Worm (Caenorhabditis elegans) whole organism, midembryonic: ENCODE measurements around the gene vhl-1.

ENCODE experiments used
- T22C8.4 ChIP-seq: fragments of 200-800 bp; sonication (Bioruptor generic); IDR thresholded peaks from 2 replicates; pipeline ENCODE4 v1.3.6; 2022; ENCODE audit warnings: missing genetic modification characterization, missing compliant biosample characterization
- cog-1 ChIP-seq: sonication (generic microtip); optimal IDR thresholded peaks from 2 replicates; lab custom pipeline; 2016; ENCODE audit warnings: missing genetic modification characterization, missing compliant biosample characterization
- flt-1 ChIP-seq: fragments of 200-800 bp; sonication (Bioruptor generic); IDR thresholded peaks from 2 replicates; pipeline ENCODE4 v1.3.6; 2022; ENCODE audit warnings: missing genetic modification characterization, missing compliant biosample characterization
- klf-2 ChIP-seq: fragments of 200-800 bp; sonication (Bioruptor generic); conservative IDR thresholded peaks from 2 replicates; pipeline ENCODE4 v1.3.6; 2022; ENCODE audit warnings: missing genetic modification reagents, missing genetic modification characterization, missing compliant biosample characterization
- med-1 ChIP-seq: sonication (generic microtip); optimal IDR thresholded peaks from 2 replicates; lab custom pipeline; 2017; ENCODE audit warnings: missing genetic modification characterization, mild to moderate bottlenecking, missing compliant biosample characterization, antibody characterized with exemption, missing genetic modification reagents; ENCODE audit not compliant: insufficient read depth
- ref-1 ChIP-seq: fragments of 200-800 bp; sonication (Bioruptor generic); conservative IDR thresholded peaks from 2 replicates; pipeline ENCODE4 v1.3.6; 2022; ENCODE audit warnings: missing genetic modification reagents, missing genetic modification characterization, missing compliant biosample characterization
- tab-1 ChIP-seq: fragments of 200-800 bp; sonication (Bioruptor generic); IDR thresholded peaks from 2 replicates; pipeline ENCODE4 v1.3.6; 2022; ENCODE audit warnings: missing genetic modification characterization, missing compliant biosample characterization
- ztf-23 ChIP-seq: fragments of 200-800 bp; sonication (Bioruptor generic); IDR thresholded peaks from 2 replicates; pipeline ENCODE4 v1.3.6; 2022; ENCODE audit warnings: missing genetic modification reagents, missing genetic modification characterization, missing compliant biosample characterization
- ztf-29 ChIP-seq: fragments of 200-800 bp; sonication (Bioruptor generic); IDR thresholded peaks from 2 replicates; pipeline ENCODE4 v1.3.6; 2022; ENCODE audit warnings: missing genetic modification reagents, missing genetic modification characterization, missing compliant biosample characterization

The vhl-1 gene

ce11 chrX:11340478-11340877 is 33.3 kb downstream of the vhl-1 start:
- no peak for TF ChIP-seq ref-1 (GFP tag; lab: Robert Waterston, UW)
- no peak for TF ChIP-seq ztf-29
- no peak for TF ChIP-seq T22C8.4 (GFP tag; lab: Robert Waterston, UW)
- TF ChIP-seq tab-1 (GFP tag; lab: Robert Waterston, UW), result no peak
- TF ChIP-seq ztf-23, result no peak
- TF ChIP-seq klf-2 (GFP tag; lab: Robert Waterston, UW), result no peak
- TF ChIP-seq med-1 (GFP tag; lab: Kevin White, UChicago), result no peak
- TF ChIP-seq cog-1 (tag; lab: Kevin White, UChicago), result no peak
- TF ChIP-seq flt-1 (GFP tag; lab: Robert Waterston, UW), result no peak

DNA sequence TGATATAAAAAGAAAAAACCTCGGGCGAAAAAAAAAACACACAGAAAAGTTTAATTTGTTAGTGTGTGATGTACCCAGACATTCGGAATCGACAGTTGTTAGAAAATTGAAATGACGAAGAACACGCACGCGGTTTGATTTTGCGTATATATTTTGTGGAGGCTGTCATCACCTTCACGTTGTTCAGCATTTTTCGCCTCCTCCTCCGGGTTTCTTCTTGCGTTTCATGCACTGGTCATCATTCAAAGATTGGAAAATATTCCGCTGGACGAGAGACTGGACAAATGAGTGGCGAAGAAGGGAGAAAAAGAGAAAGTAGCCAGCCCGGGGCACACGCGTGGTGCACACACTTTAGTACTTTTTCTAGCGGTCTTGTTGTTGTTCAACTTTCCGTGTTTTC is 37.7 kb downstream of the vhl-1 start:
- no peak for TF ChIP-seq klf-2 (GFP tag; lab: Robert Waterston, UW)
- TF ChIP-seq flt-1 (GFP tag; lab: Robert Waterston, UW), result no peak
- no peak for TF ChIP-seq cog-1 (tag; lab: Kevin White, UChicago)
- no peak for TF ChIP-seq ztf-29
- TF ChIP-seq med-1 (GFP tag; lab: Kevin White, UChicago), result no peak
- no peak for TF ChIP-seq T22C8.4 (GFP tag; lab: Robert Waterston, UW)
- no peak for TF ChIP-seq ref-1 (GFP tag; lab: Robert Waterston, UW)
- no peak for TF ChIP-seq ztf-23
- no peak for TF ChIP-seq tab-1 (GFP tag; lab: Robert Waterston, UW)

DNA sequence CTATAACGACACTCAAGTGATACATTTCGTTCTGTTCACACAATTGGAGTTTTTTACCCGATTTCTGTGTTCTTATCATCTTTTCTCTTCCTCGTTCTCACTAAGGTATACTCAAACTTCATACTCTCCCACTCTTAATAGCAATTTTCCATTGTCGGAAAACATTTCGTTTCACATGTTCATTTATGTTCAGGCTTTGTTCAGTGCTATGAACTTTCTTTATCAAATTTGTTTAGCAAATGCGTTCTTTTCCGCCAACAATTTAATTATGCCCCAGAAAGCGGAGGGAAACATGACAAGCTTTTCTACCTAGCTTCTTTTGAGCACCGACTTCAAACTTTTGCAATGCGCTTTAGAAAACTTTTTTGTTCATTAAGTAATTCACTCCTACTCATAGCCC is 38.3 kb downstream of the vhl-1 start:
- no peak for TF ChIP-seq T22C8.4 (GFP tag; lab: Robert Waterston, UW)
- no peak for TF ChIP-seq cog-1 (tag; lab: Kevin White, UChicago)
- no peak for TF ChIP-seq flt-1 (GFP tag; lab: Robert Waterston, UW)
- no peak for TF ChIP-seq tab-1 (GFP tag; lab: Robert Waterston, UW)
- no peak for TF ChIP-seq ref-1 (GFP tag; lab: Robert Waterston, UW)
- TF ChIP-seq ztf-23, result no peak
- TF ChIP-seq klf-2 (GFP tag; lab: Robert Waterston, UW), result no peak
- TF ChIP-seq med-1 (GFP tag; lab: Kevin White, UChicago), result no peak
- TF ChIP-seq ztf-29, result no peak

DNA sequence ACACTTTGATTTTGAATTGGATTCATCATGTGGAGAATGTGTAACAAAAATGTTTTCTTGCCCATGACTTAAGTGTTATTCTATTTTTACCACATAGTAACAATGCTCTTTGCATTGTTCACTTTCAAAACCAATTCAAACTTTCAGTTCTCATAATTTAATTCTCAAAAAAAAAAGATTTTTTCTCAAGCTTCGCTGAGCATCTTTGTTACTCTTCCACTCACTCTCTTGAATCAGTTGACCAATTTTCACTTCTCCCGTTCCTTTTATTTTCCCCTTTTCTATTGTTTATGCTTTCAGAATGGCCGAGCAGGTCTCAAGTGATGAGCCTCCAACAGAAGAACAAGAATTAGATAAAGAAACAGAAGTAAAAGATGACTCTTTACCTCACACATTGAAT is 39.0 kb downstream of the vhl-1 start, which contains the start of gene oct-2:
Gene oct-2 (plus strand): TSS at position 301 of the 400 bp plus-strand sequence.
- TF ChIP-seq klf-2 (GFP tag; lab: Robert Waterston, UW) (no peak), ztf-23 (no peak), cog-1 (tag; lab: Kevin White, UChicago) (no peak), ref-1 (GFP tag; lab: Robert Waterston, UW) (no peak), flt-1 (GFP tag; lab: Robert Waterston, UW) (no peak), med-1 (GFP tag; lab: Kevin White, UChicago) (no peak), tab-1 (GFP tag; lab: Robert Waterston, UW) (no peak), ztf-29 (no peak), T22C8.4 (GFP tag; lab: Robert Waterston, UW) (no peak)

DNA sequence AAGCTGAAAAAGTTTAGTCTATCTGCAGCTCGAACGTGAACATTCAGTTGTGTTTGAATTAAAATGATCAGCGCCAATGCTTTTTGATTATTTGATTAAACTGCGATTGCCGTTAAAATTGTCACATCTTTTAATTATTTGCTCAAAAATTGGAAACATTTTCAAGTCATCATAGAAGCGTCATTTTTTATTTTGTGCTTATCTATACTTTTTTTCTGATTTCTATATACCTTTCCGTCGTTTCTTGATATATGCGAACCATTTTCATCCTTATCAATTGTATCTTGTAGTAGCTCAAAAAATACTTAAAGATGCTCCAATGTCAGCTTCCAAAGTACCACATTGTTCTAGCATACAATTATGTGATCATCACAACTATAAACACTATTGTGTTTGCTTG is 44.1 kb downstream of the vhl-1 start:
- TF ChIP-seq ztf-29 (no peak), tab-1 (GFP tag; lab: Robert Waterston, UW) (no peak), flt-1 (GFP tag; lab: Robert Waterston, UW) (no peak), ztf-23 (no peak), ref-1 (GFP tag; lab: Robert Waterston, UW) (no peak), med-1 (GFP tag; lab: Kevin White, UChicago) (no peak), klf-2 (GFP tag; lab: Robert Waterston, UW) (no peak), T22C8.4 (GFP tag; lab: Robert Waterston, UW) (no peak), cog-1 (tag; lab: Kevin White, UChicago) (no peak)

DNA sequence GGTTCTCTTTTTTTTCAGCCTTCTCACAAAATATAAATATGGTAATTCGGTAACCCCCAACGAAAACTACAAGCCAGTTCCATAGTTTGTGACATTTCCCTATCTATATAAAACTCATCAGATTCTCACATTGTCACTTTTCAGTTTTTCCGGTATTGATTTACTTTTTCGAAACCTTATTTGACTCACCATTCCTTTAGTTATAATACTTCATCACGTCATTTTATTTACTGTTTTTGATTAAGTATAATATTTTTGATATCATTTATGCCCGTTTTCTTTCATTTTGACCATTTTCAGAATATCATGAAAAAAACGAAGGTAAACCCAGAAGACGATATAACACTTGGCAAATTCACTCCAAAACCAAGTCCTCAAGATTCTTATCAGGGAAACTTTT is 44.7 kb downstream of the vhl-1 start, which contains the start of gene pgp-3:
Gene pgp-3 (plus strand): TSS at position 301 of the 400 bp plus-strand sequence.
- TF ChIP-seq flt-1 (GFP tag; lab: Robert Waterston, UW) (no peak), tab-1 (GFP tag; lab: Robert Waterston, UW) (no peak), ref-1 (GFP tag; lab: Robert Waterston, UW) (no peak), ztf-29 (no peak), med-1 (GFP tag; lab: Kevin White, UChicago) (no peak), T22C8.4 (GFP tag; lab: Robert Waterston, UW) (no peak), ztf-23 (no peak), klf-2 (GFP tag; lab: Robert Waterston, UW) (no peak), cog-1 (tag; lab: Kevin White, UChicago) (no peak)

ce11 chrX:11355856-11356255 is 48.7 kb downstream of the vhl-1 start:
- TF ChIP-seq tab-1 (GFP tag; lab: Robert Waterston, UW), result no peak
- TF ChIP-seq med-1 (GFP tag; lab: Kevin White, UChicago), result no peak
- TF ChIP-seq klf-2 (GFP tag; lab: Robert Waterston, UW), result no peak
- TF ChIP-seq cog-1 (tag; lab: Kevin White, UChicago), result no peak
- no peak for TF ChIP-seq ref-1 (GFP tag; lab: Robert Waterston, UW)
- TF ChIP-seq ztf-29, result no peak
- TF ChIP-seq T22C8.4 (GFP tag; lab: Robert Waterston, UW), result no peak
- TF ChIP-seq ztf-23, result no peak
- TF ChIP-seq flt-1 (GFP tag; lab: Robert Waterston, UW), result no peak

DNA sequence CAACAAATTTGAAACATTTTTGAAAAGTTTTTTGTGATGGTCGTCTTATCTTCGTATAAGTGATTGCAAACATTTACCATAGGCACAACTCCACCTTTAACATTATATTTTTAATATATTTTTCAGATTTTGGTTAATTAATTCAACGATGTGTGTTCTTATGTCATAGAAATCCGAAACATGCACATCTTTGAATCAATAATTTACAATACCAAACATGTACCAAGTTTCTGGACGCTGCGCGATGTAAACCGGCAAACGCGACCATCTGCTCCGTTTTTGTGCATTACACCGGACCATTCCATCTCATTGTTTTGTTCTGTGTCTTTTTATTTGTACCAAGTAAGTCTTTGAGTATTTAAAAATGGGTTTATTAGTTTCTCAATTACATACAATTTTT is 50.4 kb downstream of the vhl-1 start, which contains the start of gene pgp-4:
Gene pgp-4 (plus strand): TSS at position 301 of the 400 bp plus-strand sequence.
- TF ChIP-seq cog-1 (tag; lab: Kevin White, UChicago) (no peak), ztf-23 (no peak), tab-1 (GFP tag; lab: Robert Waterston, UW) (no peak), ztf-29 (no peak), flt-1 (GFP tag; lab: Robert Waterston, UW) (no peak)
